Fruit fly (Drosophila melanogaster) whole organism, adult: ENCODE measurements around the gene CG43980.

Source experiments
- CG11617 ChIP-seq: fragments of 200-800 bp; sonication (Bioruptor generic); optimal IDR thresholded peaks from 2 replicates; lab custom pipeline; 2017; ENCODE audit warnings: mild to moderate bottlenecking, missing biosample characterization, missing genetic modification reagents, missing genetic modification characterization
- CG12768 ChIP-seq: fragments of 200-800 bp; sonication (Bioruptor generic); optimal IDR thresholded peaks from 2 replicates; lab custom pipeline; 2017; ENCODE audit warnings: missing biosample characterization, missing genetic modification characterization, mild to moderate bottlenecking, moderate library complexity, missing genetic modification reagents
- CG14711 ChIP-seq: fragments of 200-800 bp; sonication (Bioruptor generic); optimal IDR thresholded peaks from 2 replicates; lab custom pipeline; 2018; ENCODE audit warnings: missing biosample characterization, mild to moderate bottlenecking, missing genetic modification characterization, moderate library complexity
- CG1620 ChIP-seq: fragments of 200-800 bp; sonication (Bioruptor generic); optimal IDR thresholded peaks from 2 replicates; lab custom pipeline; 2016; ENCODE audit warnings: missing biosample characterization, missing genetic modification characterization
- CG33017 ChIP-seq: fragments of 200-800 bp; sonication (Bioruptor generic); optimal IDR thresholded peaks from 2 replicates; lab custom pipeline; 2018; ENCODE audit warnings: missing biosample characterization, mild to moderate bottlenecking, missing genetic modification characterization, moderate library complexity
- CG5204 ChIP-seq: fragments of 200-800 bp; sonication (Bioruptor generic); optimal IDR thresholded peaks from 2 replicates; lab custom pipeline; 2016; ENCODE audit warnings: missing biosample characterization, missing genetic modification characterization
- CG7045 ChIP-seq: fragments of 200-800 bp; sonication (Bioruptor generic); optimal IDR thresholded peaks from 2 replicates; lab custom pipeline; 2017; ENCODE audit warnings: missing biosample characterization, mild to moderate bottlenecking, missing genetic modification characterization
- CG7101 ChIP-seq: fragments of 200-800 bp; sonication (Bioruptor generic); optimal IDR thresholded peaks from 2 replicates; lab custom pipeline; 2018; ENCODE audit warnings: missing biosample characterization, mild to moderate bottlenecking, missing genetic modification characterization, moderate library complexity
- Clk ChIP-seq: fragments of 200-800 bp; sonication (Bioruptor generic); optimal IDR thresholded peaks from 2 replicates; lab custom pipeline; 2017; ENCODE audit warnings: missing biosample characterization, missing genetic modification characterization
- Crg-1 ChIP-seq: fragments of 200-800 bp; sonication (Bioruptor generic); optimal IDR thresholded peaks from 2 replicates; lab custom pipeline; 2016; ENCODE audit warnings: missing biosample characterization, missing genetic modification characterization
- Hr96 ChIP-seq: fragments of 200-800 bp; sonication (Bioruptor generic); optimal IDR thresholded peaks from 2 replicates; lab custom pipeline; 2016; ENCODE audit warnings: missing biosample characterization, missing genetic modification characterization
- Mnt ChIP-seq: fragments of 200-800 bp; sonication (Bioruptor generic); optimal IDR thresholded peaks from 2 replicates; lab custom pipeline; 2016; ENCODE audit warnings: missing biosample characterization, mild to moderate bottlenecking, missing genetic modification characterization
- bab1 ChIP-seq: fragments of 200-800 bp; sonication (Bioruptor generic); optimal IDR thresholded peaks from 3 replicates; lab custom pipeline; 2019; ENCODE audit warnings: missing biosample characterization, mild to moderate bottlenecking, missing genetic modification characterization, moderate library complexity
- cic ChIP-seq: fragments of 200-800 bp; sonication (Bioruptor generic); optimal IDR thresholded peaks from 2 replicates; lab custom pipeline; 2017; ENCODE audit warnings: missing biosample characterization, mild to moderate bottlenecking, missing genetic modification characterization, moderate library complexity
- cnc ChIP-seq, 2 experiments: fragments of >200 bp; optimal IDR thresholded peaks; 2 replicates each; lab custom pipeline; 2017
- kay ChIP-seq: fragments of 200-800 bp; sonication (Bioruptor generic); peaks from one replicate; lab custom pipeline; 2016; ENCODE audit warnings: missing biosample characterization, missing genetic modification characterization, borderline replicate concordance
- ovo ChIP-seq: fragments of 200-800 bp; sonication (Bioruptor generic); optimal IDR thresholded peaks from 2 replicates; lab custom pipeline; 2016; ENCODE audit warnings: missing biosample characterization, missing genetic modification characterization
- pad ChIP-seq: fragments of 200-800 bp; sonication (Bioruptor generic); optimal IDR thresholded peaks from 3 replicates; lab custom pipeline; 2017; ENCODE audit warnings: missing biosample characterization, missing genetic modification characterization, mild to moderate bottlenecking, moderate library complexity, missing genetic modification reagents
- tj ChIP-seq: fragments of 200-800 bp; sonication (Bioruptor generic); optimal IDR thresholded peaks from 3 replicates; lab custom pipeline; 2017; ENCODE audit warnings: missing biosample characterization, mild to moderate bottlenecking, missing genetic modification characterization, moderate library complexity
- toe ChIP-seq: fragments of 200-800 bp; sonication (Bioruptor generic); optimal IDR thresholded peaks from 2 replicates; lab custom pipeline; 2016; ENCODE audit warnings: missing biosample characterization, missing genetic modification characterization

CG43980 gene

DNA sequence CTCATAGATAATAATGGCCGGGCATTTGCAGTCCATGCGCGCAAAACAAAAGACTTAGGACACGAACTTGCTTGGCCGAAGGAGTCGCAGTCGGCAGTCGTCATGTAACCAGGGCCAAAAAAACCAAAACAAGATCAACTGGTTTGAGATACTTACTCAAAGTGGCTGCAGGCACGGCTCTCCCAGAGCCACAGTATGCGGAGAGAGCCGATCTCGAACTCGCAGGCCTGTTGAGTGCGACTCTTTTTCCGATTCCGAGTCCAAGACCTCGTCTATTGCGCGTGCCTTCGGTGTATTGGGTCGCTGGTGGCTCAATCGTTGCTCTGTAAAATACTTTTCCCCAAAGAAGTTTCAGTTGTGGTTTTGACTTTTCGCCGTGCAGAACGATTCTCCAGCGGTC is at the start of gene CG43980:
Gene CG43980 (plus strand): TSS at position 352 of the 400 bp plus-strand sequence.
- TF ChIP-seq Hr96 (no peak), ovo (GFP tag; lab: Kevin White, UChicago) (no peak), CG1620 (GFP tag; lab: Kevin White, UChicago) (no peak), cnc (optimal IDR thresholded peaks at IDR 0.05; lab: Kevin White, UChicago) (no peak), bab1 (GFP tag; lab: Kevin White, UChicago) (no peak), CG11617 (GFP tag; lab: Kevin White, UChicago) (no peak), CG12768 (GFP tag; lab: Kevin White, UChicago) (no peak), Mnt (no peak), Clk (GFP tag; lab: Kevin White, UChicago) (no peak), CG14711 (tag; lab: Kevin White, UChicago) (no peak), CG33017 (tag; lab: Kevin White, UChicago) (no peak), pad (GFP tag; lab: Kevin White, UChicago) (no peak), CG5204 (GFP tag; lab: Kevin White, UChicago) (no peak), cic (GFP tag; lab: Kevin White, UChicago) (no peak), toe (GFP tag; lab: Kevin White, UChicago) (no peak), Crg-1 (GFP tag; lab: Kevin White, UChicago) (no peak), CG7101 (tag; lab: Kevin White, UChicago) (no peak), kay (GFP tag; lab: Kevin White, UChicago) (no peak), tj (GFP tag; lab: Kevin White, UChicago) (no peak), CG7045 (no peak)

dm6 chr3L:21598337-21598736 is 46.4 kb upstream of the CG43980 start:
- no peak for TF ChIP-seq CG33017 (tag; lab: Kevin White, UChicago)
- TF ChIP-seq Hr96, result no peak

- TF ChIP-seq CG7045, result no peak
- no peak for TF ChIP-seq ovo (GFP tag; lab: Kevin White, UChicago)
- no peak for TF ChIP-seq Clk (GFP tag; lab: Kevin White, UChicago)
- TF ChIP-seq Mnt, result no peak
- TF ChIP-seq cnc (optimal IDR thresholded peaks at IDR 0.05; lab: Kevin White, UChicago), result no peak
- TF ChIP-seq bab1 (GFP tag; lab: Kevin White, UChicago), result no peak
- TF ChIP-seq tj (GFP tag; lab: Kevin White, UChicago), result no peak
- TF ChIP-seq CG7101 (tag; lab: Kevin White, UChicago), result no peak
- no peak for TF ChIP-seq CG11617 (GFP tag; lab: Kevin White, UChicago)
- no peak for TF ChIP-seq pad (GFP tag; lab: Kevin White, UChicago)
- no peak for TF ChIP-seq CG33017 (tag; lab: Kevin White, UChicago)
Measured at dm6 chr3L:21602275-21602674, 42.5 kb upstream of the CG43980 start.

DNA sequence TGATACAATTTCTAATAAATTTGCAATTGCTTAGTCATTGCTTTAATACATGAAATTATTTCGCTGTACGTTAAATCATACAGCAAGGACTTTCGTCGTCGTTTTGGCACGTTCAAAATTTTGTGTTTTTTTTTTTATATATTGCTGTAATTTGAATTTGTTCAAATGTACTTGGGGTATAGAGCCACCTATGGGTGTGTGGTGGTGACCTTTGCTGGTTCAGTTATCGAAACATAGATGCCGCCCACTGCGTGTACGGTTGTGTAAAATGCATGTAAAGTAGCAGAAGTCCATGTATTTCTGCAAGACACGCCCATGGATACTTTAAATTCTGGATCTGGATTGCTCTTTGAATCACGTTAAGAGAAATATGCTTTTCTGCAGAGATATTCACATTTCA is 40.5 kb upstream of the CG43980 start:
- no peak for TF ChIP-seq ovo (GFP tag; lab: Kevin White, UChicago)
- TF ChIP-seq kay (GFP tag; lab: Kevin White, UChicago), result peak; percentile 35
- peak; percentile 31 for TF ChIP-seq CG1620 (GFP tag; lab: Kevin White, UChicago)
- no peak for TF ChIP-seq tj (GFP tag; lab: Kevin White, UChicago)
- TF ChIP-seq bab1 (GFP tag; lab: Kevin White, UChicago), result no peak
- TF ChIP-seq CG12768 (GFP tag; lab: Kevin White, UChicago), result no peak
- no peak for TF ChIP-seq Mnt
- peak; percentile 41 for TF ChIP-seq Hr96

DNA sequence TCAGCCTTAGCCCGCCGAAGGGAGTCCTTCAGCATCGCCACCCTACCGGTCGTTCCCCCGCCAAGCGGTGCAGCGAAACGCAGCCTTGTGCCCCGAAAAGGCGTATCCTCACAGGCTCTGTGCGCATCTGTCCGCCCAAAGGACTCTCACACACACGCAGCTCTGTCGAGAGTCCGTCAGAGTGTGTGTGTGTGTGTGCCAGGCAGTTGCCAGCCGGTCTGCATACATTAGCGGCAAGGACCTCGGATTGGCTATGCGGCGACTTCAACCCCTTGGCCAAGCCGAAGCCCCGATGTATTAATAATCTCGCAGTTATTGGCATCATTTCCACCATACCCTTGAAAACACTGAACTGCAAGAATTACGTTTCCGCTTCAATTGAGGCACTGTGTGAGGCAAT is 34.2 kb upstream of the CG43980 start:
- TF ChIP-seq toe (GFP tag; lab: Kevin White, UChicago) (no peak), pad (GFP tag; lab: Kevin White, UChicago) (no peak), CG12768 (GFP tag; lab: Kevin White, UChicago) (no peak), Crg-1 (GFP tag; lab: Kevin White, UChicago) (no peak), Hr96 (no peak), CG7101 (tag; lab: Kevin White, UChicago) (no peak), kay (GFP tag; lab: Kevin White, UChicago) (no peak), CG1620 (GFP tag; lab: Kevin White, UChicago) (no peak), CG5204 (GFP tag; lab: Kevin White, UChicago) (no peak)

dm6 chr3L:21617354-21617753 is 27.4 kb upstream of the CG43980 start, which contains the start of the genes S1P and CG11307:
Gene S1P, minus strand, starts transcription at chr3L:21617376.
Gene CG11307, plus strand, starts transcription at chr3L:21617623.
- TF ChIP-seq bab1 (GFP tag; lab: Kevin White, UChicago) (peak; percentile 8), CG12768 (GFP tag; lab: Kevin White, UChicago) (no peak)

DNA sequence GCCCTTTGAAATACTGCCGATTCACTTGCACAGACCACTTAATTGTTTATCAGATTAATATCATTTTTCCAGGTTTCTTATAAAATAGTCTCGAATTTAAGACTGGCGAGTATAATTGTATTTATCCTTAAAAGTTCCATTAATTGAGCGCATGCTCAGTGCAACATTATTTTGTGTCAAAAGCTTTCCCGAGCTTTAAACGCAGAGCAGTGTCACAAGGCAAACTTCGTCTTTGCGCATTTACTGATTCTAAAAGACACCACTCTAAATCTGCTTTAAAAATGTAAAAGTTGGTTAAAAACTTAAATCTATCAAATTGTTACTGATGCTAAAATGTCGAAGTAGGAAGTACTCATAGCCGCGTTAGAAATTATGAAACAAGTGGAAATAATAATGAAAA is 19.2 kb upstream of the CG43980 start, which contains the start of the genes CG7166 and Alg11:
Gene CG7166 (minus strand): TSS at position 101 of the 400 bp plus-strand sequence.
Gene Alg11 (plus strand): TSS at position 260 of the 400 bp plus-strand sequence.
- TF ChIP-seq CG1620 (GFP tag; lab: Kevin White, UChicago), result no peak
- TF ChIP-seq CG12768 (GFP tag; lab: Kevin White, UChicago), result no peak
- no peak for TF ChIP-seq CG11617 (GFP tag; lab: Kevin White, UChicago)
- no peak for TF ChIP-seq ovo (GFP tag; lab: Kevin White, UChicago)
- no peak for TF ChIP-seq toe (GFP tag; lab: Kevin White, UChicago)
- no peak for TF ChIP-seq Crg-1 (GFP tag; lab: Kevin White, UChicago)
- no peak for TF ChIP-seq CG5204 (GFP tag; lab: Kevin White, UChicago)
- TF ChIP-seq bab1 (GFP tag; lab: Kevin White, UChicago), result no peak
- TF ChIP-seq Clk (GFP tag; lab: Kevin White, UChicago), result no peak
- TF ChIP-seq cnc (optimal IDR thresholded peaks at IDR 0.05; lab: Kevin White, UChicago), result no peak
- no peak for TF ChIP-seq Mnt
- no peak for TF ChIP-seq CG7045
- TF ChIP-seq kay (GFP tag; lab: Kevin White, UChicago), result no peak
- TF ChIP-seq Hr96, result no peak
- TF ChIP-seq cic (GFP tag; lab: Kevin White, UChicago), result no peak
- no peak for TF ChIP-seq CG7101 (tag; lab: Kevin White, UChicago)
- TF ChIP-seq CG14711 (tag; lab: Kevin White, UChicago), result no peak
- no peak for TF ChIP-seq pad (GFP tag; lab: Kevin White, UChicago)
